Worm (Caenorhabditis elegans) whole organism, early embryonic: ENCODE data around the gene str-87.

ENCODE experiments used
- B0310.2 ChIP-seq: sonication (generic microtip); optimal IDR thresholded peaks from 2 replicates; lab custom pipeline; 2016; ENCODE audit warnings: mild to moderate bottlenecking, missing genetic modification characterization, missing compliant biosample characterization
- F13C5.2 ChIP-seq: sonication (generic microtip); optimal IDR thresholded peaks from 2 replicates; lab custom pipeline; 2017; ENCODE audit warnings: mild to moderate bottlenecking, missing genetic modification characterization, inconsistent platforms, missing compliant biosample characterization
- aly-1 ChIP-seq: sonication (generic microtip); optimal IDR thresholded peaks from 2 replicates; lab custom pipeline; 2016; ENCODE audit warnings: missing genetic modification characterization, missing compliant biosample characterization
- ama-1 ChIP-seq: fragments of 150-350 bp; optimal IDR thresholded peaks from 2 replicates; lab custom pipeline; 2014
- ceh-13 ChIP-seq: fragments of 200-800 bp; sonication (Bioruptor generic); optimal IDR thresholded peaks from 2 replicates; lab custom pipeline; 2018; ENCODE audit warnings: mild to moderate bottlenecking, missing genetic modification characterization, missing compliant biosample characterization
- ceh-36 ChIP-seq: sonication (generic microtip); optimal IDR thresholded peaks from 2 replicates; lab custom pipeline; 2016; ENCODE audit warnings: missing genetic modification characterization, inconsistent platforms, missing compliant biosample characterization
- ets-7 ChIP-seq: sonication (generic microtip); optimal IDR thresholded peaks from 2 replicates; lab custom pipeline; 2016; ENCODE audit warnings: missing genotype, missing genetic modification characterization, missing compliant biosample characterization
- flt-1 ChIP-seq: fragments of 200-800 bp; sonication (Bioruptor generic); IDR thresholded peaks from 2 replicates; pipeline ENCODE4 v1.3.6; 2022; ENCODE audit warnings: missing genetic modification characterization, missing compliant biosample characterization
- hmbx-1 ChIP-seq: sonication (generic microtip); optimal IDR thresholded peaks from 2 replicates; lab custom pipeline; 2016; ENCODE audit warnings: mild to moderate bottlenecking, missing genetic modification characterization, missing compliant biosample characterization
- hmg-4 ChIP-seq: fragments of 200-800 bp; sonication (Bioruptor generic); optimal IDR thresholded peaks from 2 replicates; lab custom pipeline; 2018; ENCODE audit warnings: mild to moderate bottlenecking, missing genetic modification characterization, missing compliant biosample characterization
- hnd-1 ChIP-seq: sonication (generic microtip); optimal IDR thresholded peaks from 2 replicates; lab custom pipeline; 2016; ENCODE audit warnings: missing genetic modification characterization, missing compliant biosample characterization
- pes-1 ChIP-seq: fragments of 200-800 bp; sonication (Bioruptor generic); IDR thresholded peaks from 2 replicates; pipeline ENCODE4 v1.3.6; 2022; ENCODE audit warnings: missing genetic modification reagents, missing genetic modification characterization, missing compliant biosample characterization
- scrt-1 ChIP-seq: fragments of 200-800 bp; sonication (Bioruptor generic); IDR thresholded peaks from 2 replicates; pipeline ENCODE4 v1.3.6; 2022; ENCODE audit warnings: missing genetic modification characterization, missing compliant biosample characterization
- sea-1 ChIP-seq: fragments of 200-800 bp; sonication (Bioruptor generic); conservative IDR thresholded peaks from 2 replicates; pipeline ENCODE4 v1.3.6; 2022; ENCODE audit warnings: missing genetic modification characterization, missing compliant biosample characterization
- tbx-11 ChIP-seq: fragments of 200-800 bp; sonication (Bioruptor generic); IDR thresholded peaks from 2 replicates; pipeline ENCODE4 v1.3.6; 2022; ENCODE audit warnings: missing genetic modification characterization, missing compliant biosample characterization
- tbx-37 ChIP-seq: fragments of 200-800 bp; sonication (Bioruptor generic); conservative IDR thresholded peaks from 2 replicates; pipeline ENCODE4 v1.3.6; 2022; ENCODE audit warnings: missing genetic modification reagents, missing genetic modification characterization, missing compliant biosample characterization
- tra-4 ChIP-seq: sonication (generic microtip); optimal IDR thresholded peaks from 2 replicates; lab custom pipeline; 2017; ENCODE audit warnings: missing genetic modification characterization, missing compliant biosample characterization

The str-87 gene

ce11 chrV:8991679-8992078 is 3.7 kb upstream of the str-87 start, which contains the start of gene F59E11.6:
Gene F59E11.6, plus strand, starts transcription at chrV:8991789.
- TF ChIP-seq hmg-4 (GFP tag; lab: Kevin White, UChicago) (no peak), pes-1 (GFP tag; lab: Robert Waterston, UW) (no peak)

ce11 chrV:8990194-8990649 is 2.2 kb upstream of the str-87 start, which contains the start of gene F59E11.7:
Gene F59E11.7, plus strand, starts transcription at chrV:8990244.
- no peak for TF ChIP-seq B0310.2 (tag; lab: Kevin White, UChicago)
- TF ChIP-seq ets-7 (tag; lab: Kevin White, UChicago), result no peak
- TF ChIP-seq sea-1 (GFP tag; lab: Robert Waterston, UW), result no peak
- TF ChIP-seq tbx-37 (GFP tag; lab: Robert Waterston, UW), result no peak
- no peak for TF ChIP-seq hmg-4 (GFP tag; lab: Kevin White, UChicago)
- no peak for TF ChIP-seq ceh-36 (tag; lab: Kevin White, UChicago)
- TF ChIP-seq F13C5.2 (tag; lab: Kevin White, UChicago), result no peak
- no peak for TF ChIP-seq ama-1

- TF ChIP-seq flt-1 (GFP tag; lab: Robert Waterston, UW) (no peak), ama-1 (no peak), ets-7 (tag; lab: Kevin White, UChicago) (no peak), sea-1 (GFP tag; lab: Robert Waterston, UW) (no peak), tra-4 (no peak), F13C5.2 (tag; lab: Kevin White, UChicago) (no peak), pes-1 (GFP tag; lab: Robert Waterston, UW) (no peak), tbx-11 (GFP tag; lab: Robert Waterston, UW) (no peak), ceh-13 (no peak), hmg-4 (GFP tag; lab: Kevin White, UChicago) (no peak), B0310.2 (tag; lab: Kevin White, UChicago) (no peak), ceh-36 (tag; lab: Kevin White, UChicago) (no peak), hmbx-1 (tag; lab: Kevin White, UChicago) (no peak)
Measured at ce11 chrV:8985740-8986139, 2.3 kb downstream of the str-87 start, which contains the start of gene str-85. Gene str-85, minus strand, starts transcription at chrV:8985840.

ce11 chrV:8984783-8985182 is 3.2 kb downstream of the str-87 start:
- TF ChIP-seq aly-1 (no peak), sea-1 (GFP tag; lab: Robert Waterston, UW) (no peak), hmg-4 (GFP tag; lab: Kevin White, UChicago) (no peak), scrt-1 (GFP tag; lab: Robert Waterston, UW) (no peak), F13C5.2 (tag; lab: Kevin White, UChicago) (no peak), pes-1 (GFP tag; lab: Robert Waterston, UW) (no peak), flt-1 (GFP tag; lab: Robert Waterston, UW) (no peak), tbx-11 (GFP tag; lab: Robert Waterston, UW) (no peak), tbx-37 (GFP tag; lab: Robert Waterston, UW) (no peak), ets-7 (tag; lab: Kevin White, UChicago) (no peak), ama-1 (no peak), hmbx-1 (tag; lab: Kevin White, UChicago) (no peak), ceh-36 (tag; lab: Kevin White, UChicago) (no peak), B0310.2 (tag; lab: Kevin White, UChicago) (no peak), tra-4 (no peak)

ce11 chrV:8983604-8984003 is 4.4 kb downstream of the str-87 start, which contains the start of gene str-86:
Gene str-86, minus strand, starts transcription at chrV:8983704.
- TF ChIP-seq pes-1 (GFP tag; lab: Robert Waterston, UW) (no peak), tra-4 (no peak), hmbx-1 (tag; lab: Kevin White, UChicago) (no peak), ceh-36 (tag; lab: Kevin White, UChicago) (no peak)

ce11 chrV:8980845-8981244 is 7.2 kb downstream of the str-87 start, which contains the start of gene str-84:
Gene str-84, minus strand, starts transcription at chrV:8980945.
- TF ChIP-seq pes-1 (GFP tag; lab: Robert Waterston, UW), result no peak
- TF ChIP-seq hmbx-1 (tag; lab: Kevin White, UChicago), result no peak
- TF ChIP-seq sea-1 (GFP tag; lab: Robert Waterston, UW), result no peak
- no peak for TF ChIP-seq hmg-4 (GFP tag; lab: Kevin White, UChicago)
- no peak for TF ChIP-seq B0310.2 (tag; lab: Kevin White, UChicago)
- no peak for TF ChIP-seq F13C5.2 (tag; lab: Kevin White, UChicago)
- no peak for TF ChIP-seq tbx-11 (GFP tag; lab: Robert Waterston, UW)
- no peak for TF ChIP-seq hnd-1 (tag; lab: Kevin White, UChicago)

- no peak for TF ChIP-seq sea-1 (GFP tag; lab: Robert Waterston, UW)
Measured at ce11 chrV:8977895-8978294, 10.1 kb downstream of the str-87 start.

- TF ChIP-seq hmg-4 (GFP tag; lab: Kevin White, UChicago) (no peak), hmbx-1 (tag; lab: Kevin White, UChicago) (no peak), B0310.2 (tag; lab: Kevin White, UChicago) (no peak), sea-1 (GFP tag; lab: Robert Waterston, UW) (no peak), ceh-36 (tag; lab: Kevin White, UChicago) (no peak), ama-1 (no peak), F13C5.2 (tag; lab: Kevin White, UChicago) (no peak), flt-1 (GFP tag; lab: Robert Waterston, UW) (no peak), tbx-11 (GFP tag; lab: Robert Waterston, UW) (no peak), scrt-1 (GFP tag; lab: Robert Waterston, UW) (no peak), ceh-13 (no peak), pes-1 (GFP tag; lab: Robert Waterston, UW) (no peak), hnd-1 (tag; lab: Kevin White, UChicago) (no peak), tbx-37 (GFP tag; lab: Robert Waterston, UW) (no peak)
Measured at ce11 chrV:8974889-8975422, 13.0 kb downstream of the str-87 start, which contains the start of gene nhr-143. Gene nhr-143, minus strand, starts transcription at chrV:8974939.
